Fruit fly (Drosophila melanogaster): ENCODE results near the gene Polr3C.

The Polr3C gene

dm6 chr3R:12449617-12450242, 10.5 kb upstream of the Polr3C start (continued):
- TF ChIP-seq CG14014 (GFP tag; IDR thresholded peaks at IDR 0.05), result no peak
- TF ChIP-seq CG8478 (optimal IDR thresholded peaks at IDR 0.05), result peak; percentile 19
- no peak for TF ChIP-seq CG2875 (GFP tag; optimal IDR thresholded peaks at IDR 0.05)
- no peak for TF ChIP-seq B-H2 (GFP tag; optimal IDR thresholded peaks at IDR 0.05)
- TF ChIP-seq her (GFP tag; optimal IDR thresholded peaks at IDR 0.05), result no peak
- no peak for TF ChIP-seq pan (optimal IDR thresholded peaks at IDR 0.05)
- TF ChIP-seq pan (GFP tag; optimal IDR thresholded peaks at IDR 0.05 in 1 of 2, IDR thresholded peaks at IDR 0.05 in 1 of 2), result peak in 1 of 2 experiments; percentile 7
- TF ChIP-seq Lpt (GFP tag; optimal IDR thresholded peaks at IDR 0.05), result no peak
- 0 out of 3 replicates have a peak, but pooled peaks have one; percentile 3 for TF ChIP-seq otp (GFP tag; IDR thresholded peaks at IDR 0.05)
- TF ChIP-seq zf30C (GFP tag; optimal IDR thresholded peaks at IDR 0.05), result peak; percentile 72
- TF ChIP-seq CG12071 (GFP tag; optimal IDR thresholded peaks at IDR 0.05), result peak; percentile 18

DNA sequence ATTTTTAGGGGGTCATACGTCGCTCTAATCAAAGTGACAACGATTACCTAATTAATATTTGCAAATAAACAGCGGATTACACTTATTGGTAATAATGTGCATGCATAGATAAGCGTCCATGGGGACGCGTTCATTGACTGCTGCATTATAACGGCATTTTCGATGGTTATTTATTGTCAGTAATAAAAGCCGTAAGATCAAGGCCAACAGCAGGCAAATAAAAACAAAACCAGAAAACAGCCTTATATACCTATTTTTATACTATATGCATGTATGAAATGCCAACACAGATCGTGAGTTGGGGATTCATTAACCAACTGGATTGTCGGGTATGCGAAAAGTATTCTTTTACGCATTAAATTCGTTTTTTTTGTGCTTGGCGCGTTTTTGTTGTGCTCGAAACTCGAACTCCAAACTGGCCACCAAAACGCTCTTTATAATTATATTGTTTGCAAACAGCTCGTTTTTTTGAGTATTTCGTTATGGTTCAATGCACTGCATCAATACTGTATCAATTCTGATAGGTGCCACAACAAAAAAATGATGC, 9.4 kb upstream of the Polr3C start:
- TF ChIP-seq chinmo (GFP tag; IDR thresholded peaks at IDR 0.05; ENCODE audit: partially characterized antibody), result peak; percentile 83; the same call in 2 of the 4 replicates
- no peak for TF ChIP-seq pnt (GFP tag; optimal IDR thresholded peaks at IDR 0.05)
- TF ChIP-seq CG34224 (GFP tag; IDR thresholded peaks at IDR 0.05; ENCODE audit: partially characterized antibody), result no peak
- TF ChIP-seq nom (GFP tag; optimal IDR thresholded peaks at IDR 0.05), result no peak
- TF ChIP-seq tgo (GFP tag; IDR thresholded peaks at IDR 0.05), result no peak
- TF ChIP-seq usp (GFP tag; optimal IDR thresholded peaks at IDR 0.05), result no peak
- no peak for TF ChIP-seq Taf1 (GFP tag; IDR thresholded peaks at IDR 0.05)
- TF ChIP-seq Pdp1 (GFP tag; optimal IDR thresholded peaks at IDR 0.05), result peak in 1 of 2 experiments; percentile 28
- TF ChIP-seq abd-A (tag; optimal IDR thresholded peaks at IDR 0.05), result peak; percentile 40
- TF ChIP-seq lbe (GFP tag; optimal IDR thresholded peaks at IDR 0.05), result no peak
- peak; percentile 58 for TF ChIP-seq CG13894 (tag; optimal IDR thresholded peaks at IDR 0.05)
- TF ChIP-seq sd (tag; optimal IDR thresholded peaks at IDR 0.05), result peak; percentile 30
- TF ChIP-seq ems (GFP tag; optimal IDR thresholded peaks at IDR 0.05), result no peak
- TF ChIP-seq Kr (GFP tag; optimal IDR thresholded peaks at IDR 0.05), result no peak

- TF ChIP-seq so (GFP tag; IDR thresholded peaks at IDR 0.05), result no peak
- TF ChIP-seq CG7839 (tag; optimal IDR thresholded peaks at IDR 0.05), result peak; percentile 58
- TF ChIP-seq CG14667 (GFP tag; IDR thresholded peaks at IDR 0.05), result no peak
- TF ChIP-seq toy (GFP tag; IDR thresholded peaks at IDR 0.05), result no peak
- no peak for TF ChIP-seq CG9876 (GFP tag; optimal IDR thresholded peaks at IDR 0.05)
- no peak for TF ChIP-seq CG18599 (GFP tag; optimal IDR thresholded peaks at IDR 0.05)
- TF ChIP-seq pum (GFP tag; optimal IDR thresholded peaks at IDR 0.05), result peak; percentile 17
- TF ChIP-seq zfh1 (GFP tag; IDR thresholded peaks at IDR 0.05), result 0 out of 3 replicates have a peak, but pooled peaks have one; percentile 24
- TF ChIP-seq ranshi (GFP tag; IDR thresholded peaks at IDR 0.05), result peak; percentile 50; the same call in 1 of the 2 replicates
- TF ChIP-seq ttk (GFP tag; IDR thresholded peaks at IDR 0.05), result no peak
- TF ChIP-seq CG34224 (GFP tag; IDR thresholded peaks at IDR 0.05; ENCODE audit: partially characterized antibody), result no peak
- no peak for TF ChIP-seq CG11456 (GFP tag; IDR thresholded peaks at IDR 0.05)
- TF ChIP-seq Six4 (GFP tag; optimal IDR thresholded peaks at IDR 0.05), result no peak
- no peak for TF ChIP-seq Opbp (GFP tag; IDR thresholded peaks at IDR 0.05; ENCODE audit: partially characterized antibody)
- TF ChIP-seq gsb (GFP tag; IDR thresholded peaks at IDR 0.05), result 0 out of 2 replicates have a peak, but pooled peaks have one; percentile 6
- no peak for TF ChIP-seq CG3726 (GFP tag; IDR thresholded peaks at IDR 0.05)
- TF ChIP-seq Ravus (GFP tag; IDR thresholded peaks at IDR 0.05), result no peak
- no peak for TF ChIP-seq repo (GFP tag; optimal IDR thresholded peaks at IDR 0.05)
- no peak for TF ChIP-seq CHES-1-like (GFP tag; optimal IDR thresholded peaks at IDR 0.05)
- no peak for TF ChIP-seq CG7745 (tag; optimal IDR thresholded peaks at IDR 0.05)
- peak; percentile 58 for TF ChIP-seq Oli (tag; optimal IDR thresholded peaks at IDR 0.05)
- TF ChIP-seq CG17328 (GFP tag; IDR thresholded peaks at IDR 0.05), result peak; percentile 47; the same call in 1 of the 2 replicates
- no peak for TF ChIP-seq CG18011 (GFP tag; optimal IDR thresholded peaks at IDR 0.05)
- TF ChIP-seq fu2 (GFP tag; optimal IDR thresholded peaks at IDR 0.05), result no peak
- TF ChIP-seq Dad (GFP tag; optimal IDR thresholded peaks at IDR 0.05), result no peak
These were observed 8.8 kb upstream of the Polr3C start for dm6 chr3R:12451376-12451775.
